Worm (Caenorhabditis elegans) whole organism, late embryonic: ENCODE results near the gene F01G4.4.

Experiments used
- F13H6.1 ChIP-seq: sonication (generic microtip); optimal IDR thresholded peaks from 2 replicates; lab custom pipeline; 2016; ENCODE audit warnings: missing genetic modification characterization, missing compliant biosample characterization
- K02D7.2 ChIP-seq: sonication (generic microtip); optimal IDR thresholded peaks from 2 replicates; lab custom pipeline; 2017; ENCODE audit warnings: mild to moderate bottlenecking, missing genetic modification characterization, missing compliant biosample characterization
- ceh-24 ChIP-seq: sonication (generic microtip); optimal IDR thresholded peaks from 2 replicates; lab custom pipeline; 2016; ENCODE audit warnings: mild to moderate bottlenecking, missing genetic modification characterization, missing compliant biosample characterization
- dve-1 ChIP-seq: sonication (generic microtip); optimal IDR thresholded peaks from 2 replicates; lab custom pipeline; 2017; ENCODE audit warnings: antibody characterized with exemption, mild to moderate bottlenecking, missing genetic modification characterization, missing compliant biosample characterization
- eyg-1 ChIP-seq: sonication (generic microtip); optimal IDR thresholded peaks from 2 replicates; lab custom pipeline; 2016; ENCODE audit warnings: missing genotype, missing genetic modification characterization, missing compliant biosample characterization
- fkh-10 ChIP-seq: fragments of 150-350 bp; optimal IDR thresholded peaks from 2 replicates; lab custom pipeline; 2014; ENCODE audit warnings: missing biosample characterization, missing genetic modification reagents, missing genetic modification characterization
- hlh-13 ChIP-seq: fragments of 200-800 bp; sonication (Bioruptor generic); optimal IDR thresholded peaks from 2 replicates; lab custom pipeline; 2018; ENCODE audit warnings: mild to moderate bottlenecking, missing genetic modification characterization, missing compliant biosample characterization
- nhr-11 ChIP-seq: fragments of 150-350 bp; optimal IDR thresholded peaks from 2 replicates; lab custom pipeline; 2014; ENCODE audit warnings: missing biosample characterization, missing genetic modification characterization

DNA sequence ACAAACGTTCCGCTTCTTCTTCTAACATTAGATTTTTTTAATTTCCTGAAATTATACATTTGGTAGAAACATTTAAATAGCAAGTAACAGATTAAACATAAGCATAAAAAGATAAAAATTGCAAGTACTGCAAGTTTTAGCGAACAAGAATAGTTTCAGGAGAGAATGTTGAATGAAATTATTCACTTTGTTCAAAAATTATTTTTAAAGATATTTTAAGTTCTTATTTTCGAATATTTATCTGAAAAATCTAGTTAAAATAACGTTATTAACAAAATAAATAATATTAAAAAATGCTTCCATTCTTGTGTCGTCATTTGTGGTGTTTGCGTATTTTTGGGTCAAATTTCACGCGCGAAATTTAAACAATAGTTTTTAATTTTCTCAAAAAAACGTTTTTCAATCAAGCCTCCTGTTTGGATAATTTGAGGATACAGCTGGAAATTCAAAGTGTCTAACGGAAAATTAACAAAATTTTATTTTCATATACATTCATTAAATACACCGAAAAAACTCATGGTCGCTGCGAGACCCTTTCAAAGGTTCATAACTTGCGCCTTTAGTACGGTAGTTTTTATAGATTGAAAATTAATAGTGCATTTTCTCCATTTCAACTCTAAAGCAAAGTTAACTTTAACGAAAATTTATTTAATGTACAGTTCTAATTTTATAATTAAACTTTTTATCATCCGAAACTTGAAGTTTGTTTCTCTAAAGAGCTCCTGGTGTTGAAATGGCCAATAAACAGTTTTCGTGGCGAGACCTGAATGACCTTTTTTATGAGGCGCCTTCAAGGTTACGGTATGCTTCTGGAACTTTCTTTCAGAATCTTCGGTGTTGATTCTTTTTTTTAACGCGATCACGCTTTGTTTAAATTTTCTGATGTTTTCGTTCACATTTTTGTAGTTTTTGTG is 574 bp upstream of the F01G4.4 start, which contains the start of gene skih-2:
- TF ChIP-seq F13H6.1 (tag; lab: Kevin White, UChicago) (no peak), eyg-1 (no peak), ceh-24 (no peak), nhr-11 (no peak), fkh-10 (GFP tag; lab: Kevin White, UChicago) (no peak), hlh-13 (no peak), dve-1 (tag; lab: Kevin White, UChicago) (no peak), K02D7.2 (tag; lab: Kevin White, UChicago) (no peak)
